Worm (Caenorhabditis elegans) whole organism, mixed stage, embryonic: ENCODE data around the gene C34E7.3.

Experiments used
- ceh-83 ChIP-seq: fragments of 200-800 bp; sonication (Bioruptor generic); optimal IDR thresholded peaks from 2 replicates; lab custom pipeline; 2018; ENCODE audit warnings: mild to moderate bottlenecking, missing genetic modification characterization, missing compliant biosample characterization
- ces-1 ChIP-seq: fragments of 150-350 bp; optimal IDR thresholded peaks from 2 replicates; lab custom pipeline; 2014; ENCODE audit warnings: missing biosample characterization, missing genetic modification reagents, missing genetic modification characterization
- cnd-1 ChIP-seq: fragments of 200-800 bp; sonication (Bioruptor generic); optimal IDR thresholded peaks from 2 replicates; lab custom pipeline; 2018; ENCODE audit warnings: mild to moderate bottlenecking, missing genetic modification characterization, missing compliant biosample characterization
- elt-1 ChIP-seq: sonication (generic microtip); optimal IDR thresholded peaks from 2 replicates; lab custom pipeline; 2017; ENCODE audit warnings: missing genetic modification characterization, mild to moderate bottlenecking, missing compliant biosample characterization, antibody characterized with exemption, moderate library complexity, borderline replicate concordance; ENCODE audit not compliant: insufficient read depth
- lin-13 ChIP-seq: fragments of 150-350 bp; optimal IDR thresholded peaks from 2 replicates; lab custom pipeline; 2014; ENCODE audit warnings: missing biosample characterization, missing genetic modification characterization
- mls-2 ChIP-seq: sonication (generic microtip); optimal IDR thresholded peaks from 2 replicates; lab custom pipeline; 2016; ENCODE audit warnings: mild to moderate bottlenecking, missing genetic modification characterization, moderate library complexity, missing compliant biosample characterization
- nhr-28 ChIP-seq: fragments of 150-350 bp; optimal IDR thresholded peaks from 2 replicates; lab custom pipeline; 2014; ENCODE audit warnings: missing biosample characterization, missing genetic modification characterization
- nhr-76 ChIP-seq: sonication (generic microtip); optimal IDR thresholded peaks from 2 replicates; lab custom pipeline; 2017; ENCODE audit warnings: missing biosample characterization, missing genetic modification characterization
- pha-4 ChIP-seq: fragments of 150-350 bp; optimal IDR thresholded peaks from 2 replicates; lab custom pipeline; 2018; ENCODE audit warnings: missing biosample characterization, missing genetic modification reagents, missing genetic modification characterization

ce11 chrX:12981393-12981792, 51.3 kb downstream of the C34E7.3 start, which contains the start of gene scav-4:
- TF ChIP-seq mls-2 (tag; lab: Kevin White, UChicago) (no peak), pha-4 (tag; lab: Kevin White, UChicago) (no peak), elt-1 (tag; lab: Kevin White, UChicago) (no peak), nhr-28 (no peak), lin-13 (tag; lab: Kevin White, UChicago) (no peak), ces-1 (GFP tag; lab: Kevin White, UChicago) (no peak), cnd-1 (tag; lab: Kevin White, UChicago) (no peak), ceh-83 (GFP tag; lab: Kevin White, UChicago) (no peak), nhr-76 (tag; lab: Kevin White, UChicago) (no peak)
